Worm (Caenorhabditis elegans) whole organism, L3 larva: ENCODE results near the gene exos-4.1.

Experiments used
- R02D3.7 ChIP-seq: fragments of 150-350 bp; optimal IDR thresholded peaks from 2 replicates; lab custom pipeline; 2014; ENCODE audit warnings: missing biosample characterization, missing genetic modification characterization
- ZK546.5 ChIP-seq: sonication (generic microtip); optimal IDR thresholded peaks from 2 replicates; lab custom pipeline; 2017; ENCODE audit warnings: missing biosample characterization, missing genetic modification characterization
- aly-2 ChIP-seq: fragments of 150-350 bp; optimal IDR thresholded peaks from 2 replicates; lab custom pipeline; 2014; ENCODE audit warnings: missing biosample characterization, missing genetic modification characterization
- ceh-16 ChIP-seq: sonication (generic microtip); optimal IDR thresholded peaks from 2 replicates; lab custom pipeline; 2017; ENCODE audit warnings: missing biosample characterization, missing genetic modification characterization
- ceh-28 ChIP-seq: fragments of 150-350 bp; optimal IDR thresholded peaks from 2 replicates; lab custom pipeline; 2014; ENCODE audit warnings: missing biosample characterization, missing genetic modification reagents, missing genetic modification characterization
- ceh-9 ChIP-seq: sonication (generic microtip); optimal IDR thresholded peaks from 2 replicates; lab custom pipeline; 2018; ENCODE audit warnings: missing biosample characterization, missing genetic modification characterization
- daf-12 ChIP-seq: fragments of 150-350 bp; optimal IDR thresholded peaks from 2 replicates; lab custom pipeline; 2014; ENCODE audit warnings: missing biosample characterization, missing genetic modification reagents, missing genetic modification characterization
- egl-27 ChIP-seq: sonication (generic microtip); optimal IDR thresholded peaks from 4 replicates; lab custom pipeline; 2017; ENCODE audit warnings: missing biosample characterization, missing genetic modification reagents, missing genetic modification characterization
- egl-5 ChIP-seq: fragments of 150-350 bp; optimal IDR thresholded peaks from 2 replicates; lab custom pipeline; 2017; ENCODE audit warnings: missing biosample characterization, missing genetic modification reagents, missing genetic modification characterization, inconsistent platforms
- elt-2 ChIP-seq: sonication (generic microtip); optimal IDR thresholded peaks from 2 replicates; lab custom pipeline; 2016; ENCODE audit warnings: missing genetic modification reagents, mild to moderate bottlenecking, missing genetic modification characterization, missing compliant biosample characterization
- elt-3 ChIP-seq, 3 experiments: fragments of 150-350 bp in 1 of 3; sonication (generic microtip) in 2 of 3; optimal IDR thresholded peaks; 2 replicates in 2 of 3; 4 replicates in 1 of 3; lab custom pipeline; 2014 to 2017; ENCODE audit warnings: missing biosample characterization in 3 of 3, missing genetic modification characterization in 3 of 3
- fkh-10 ChIP-seq: sonication (generic microtip); optimal IDR thresholded peaks from 2 replicates; lab custom pipeline; 2017; ENCODE audit warnings: missing biosample characterization, missing genetic modification reagents, missing genetic modification characterization
- fkh-2 ChIP-seq: fragments of 150-350 bp; optimal IDR thresholded peaks from 2 replicates; lab custom pipeline; 2014; ENCODE audit warnings: missing biosample characterization, missing genetic modification reagents, missing genetic modification characterization
- hmg-11 ChIP-seq: sonication (generic microtip); optimal IDR thresholded peaks from 2 replicates; lab custom pipeline; 2016; ENCODE audit warnings: missing genetic modification characterization, missing compliant biosample characterization
- lin-15B ChIP-seq: fragments of 150-350 bp; optimal IDR thresholded peaks from 2 replicates; lab custom pipeline; 2014; ENCODE audit warnings: missing biosample characterization, missing genetic modification characterization
- lin-39 ChIP-seq: fragments of 150-350 bp; optimal IDR thresholded peaks from 2 replicates; lab custom pipeline; 2018; ENCODE audit warnings: missing biosample characterization, missing genetic modification reagents, missing genetic modification characterization
- lsy-12 ChIP-seq: sonication (generic microtip); optimal IDR thresholded peaks from 2 replicates; lab custom pipeline; 2016; ENCODE audit warnings: mild to moderate bottlenecking, missing genetic modification characterization, missing compliant biosample characterization
- mdl-1 ChIP-seq: fragments of 150-350 bp; optimal IDR thresholded peaks from 2 replicates; lab custom pipeline; 2014; ENCODE audit warnings: missing biosample characterization, missing genetic modification characterization
- mml-1 ChIP-seq: fragments of 150-350 bp; sonication (generic microtip); optimal IDR thresholded peaks from 3 replicates; lab custom pipeline; 2014; ENCODE audit warnings: missing biosample characterization, missing genetic modification characterization
- nfya-1 ChIP-seq: sonication (generic microtip); optimal IDR thresholded peaks from 2 replicates; lab custom pipeline; 2017; ENCODE audit warnings: missing genetic modification characterization, mild to moderate bottlenecking, missing compliant biosample characterization, antibody characterized with exemption, moderate library complexity; ENCODE audit not compliant: insufficient read depth
- nhr-11 ChIP-seq: fragments of 150-350 bp; optimal IDR thresholded peaks from 2 replicates; lab custom pipeline; 2014; ENCODE audit warnings: missing biosample characterization, missing genetic modification characterization
- nhr-23 ChIP-seq: fragments of 150-350 bp; optimal IDR thresholded peaks from 2 replicates; lab custom pipeline; 2014; ENCODE audit warnings: missing biosample characterization, missing genetic modification reagents, missing genetic modification characterization
- nhr-237 ChIP-seq: fragments of 150-350 bp; optimal IDR thresholded peaks from 2 replicates; lab custom pipeline; 2014; ENCODE audit warnings: missing biosample characterization, missing genetic modification characterization
- nhr-25 ChIP-seq: sonication (generic microtip); optimal IDR thresholded peaks from 2 replicates; lab custom pipeline; 2017; ENCODE audit warnings: missing biosample characterization, missing genetic modification characterization
- nhr-43 ChIP-seq: sonication (generic microtip); optimal IDR thresholded peaks from 2 replicates; lab custom pipeline; 2016; ENCODE audit warnings: mild to moderate bottlenecking, missing genetic modification characterization, missing compliant biosample characterization; ENCODE audit not compliant: poor library complexity, severe bottlenecking
- nhr-67 ChIP-seq: fragments of 150-350 bp; optimal IDR thresholded peaks from 2 replicates; lab custom pipeline; 2014; ENCODE audit warnings: missing biosample characterization, missing genetic modification characterization
- nhr-76 ChIP-seq: fragments of 150-350 bp; sonication (generic microtip); optimal IDR thresholded peaks from 5 replicates; lab custom pipeline; 2014; ENCODE audit warnings: missing biosample characterization, missing genetic modification characterization
- pha-4 ChIP-seq: fragments of 150-350 bp; optimal IDR thresholded peaks from 2 replicates; lab custom pipeline; 2014; ENCODE audit warnings: missing biosample characterization, missing genetic modification reagents, missing genetic modification characterization
- pqm-1 ChIP-seq: fragments of 150-350 bp; optimal IDR thresholded peaks from 2 replicates; lab custom pipeline; 2017; ENCODE audit warnings: missing biosample characterization, missing genetic modification characterization, inconsistent platforms
- skn-1 ChIP-seq: fragments of 150-350 bp; optimal IDR thresholded peaks from 2 replicates; lab custom pipeline; 2014; ENCODE audit warnings: missing biosample characterization, missing genetic modification characterization
- snpc-4 ChIP-seq: fragments of 150-350 bp; optimal IDR thresholded peaks from 2 replicates; lab custom pipeline; 2014; ENCODE audit warnings: missing biosample characterization, missing genetic modification characterization
- tbx-2 ChIP-seq: sonication (generic microtip); optimal IDR thresholded peaks from 2 replicates; lab custom pipeline; 2016; ENCODE audit warnings: mild to moderate bottlenecking, missing genetic modification characterization, missing compliant biosample characterization
- unc-39 ChIP-seq: sonication (generic microtip); optimal IDR thresholded peaks from 4 replicates; lab custom pipeline; 2017; ENCODE audit warnings: missing biosample characterization, missing genetic modification characterization
- unc-62 ChIP-seq: fragments of 150-350 bp; sonication (generic microtip); optimal IDR thresholded peaks from 4 replicates; lab custom pipeline; 2014; ENCODE audit warnings: missing biosample characterization, missing genetic modification reagents, missing genetic modification characterization
- ztf-11 ChIP-seq: fragments of 150-350 bp; optimal IDR thresholded peaks from 2 replicates; lab custom pipeline; 2014; ENCODE audit warnings: missing biosample characterization, missing genetic modification characterization
- ztf-4 ChIP-seq: fragments of 150-350 bp; optimal IDR thresholded peaks from 2 replicates; lab custom pipeline; 2014; ENCODE audit warnings: missing biosample characterization, missing genetic modification characterization

exos-4.1 gene

ce11 chrIV:13118794-13119193 is 20.0 kb downstream of the exos-4.1 start, which contains the start of gene unc-30:
unc-30 (plus strand) TSS chrIV:13118977.
- TF ChIP-seq nhr-25 (tag; lab: Kevin White, UChicago) (no peak), lin-39 (tag; lab: Kevin White, UChicago) (peak; percentile 34), nfya-1 (tag; lab: Kevin White, UChicago) (peak; percentile 58)

ce11 chrIV:13121396-13121795 is 22.6 kb downstream of the exos-4.1 start:
- TF ChIP-seq ztf-11 (tag; lab: Kevin White, UChicago) (no peak), hmg-11 (tag; lab: Kevin White, UChicago) (no peak), egl-27 (tag; lab: Kevin White, UChicago) (no peak), R02D3.7 (tag; lab: Kevin White, UChicago) (no peak), daf-12 (no peak), mml-1 (tag; lab: Kevin White, UChicago) (no peak), lin-15B (tag; lab: Kevin White, UChicago) (no peak), nhr-76 (tag; lab: Kevin White, UChicago) (no peak), pha-4 (no peak), ztf-4 (tag; lab: Kevin White, UChicago) (no peak), snpc-4 (no peak), fkh-10 (GFP tag; lab: Kevin White, UChicago) (no peak), unc-39 (no peak), skn-1 (tag; lab: Kevin White, UChicago) (no peak)

- no peak for TF ChIP-seq ceh-9 (tag; lab: Kevin White, UChicago)
- TF ChIP-seq fkh-2 (tag; lab: Kevin White, UChicago), result no peak
- no peak for TF ChIP-seq fkh-10 (GFP tag; lab: Kevin White, UChicago)
- no peak for TF ChIP-seq pha-4
- no peak for TF ChIP-seq nfya-1 (tag; lab: Kevin White, UChicago)
- TF ChIP-seq tbx-2 (tag; lab: Kevin White, UChicago), result no peak
- TF ChIP-seq nhr-237 (tag; lab: Kevin White, UChicago), result no peak
- TF ChIP-seq ztf-11 (tag; lab: Kevin White, UChicago), result no peak
- TF ChIP-seq lin-15B (tag; lab: Kevin White, UChicago), result no peak
- no peak for TF ChIP-seq mdl-1
- TF ChIP-seq unc-62 (GFP tag; lab: Kevin White, UChicago), result no peak
- no peak for TF ChIP-seq R02D3.7 (tag; lab: Kevin White, UChicago)
- TF ChIP-seq pqm-1 (tag; lab: Kevin White, UChicago), result no peak
- TF ChIP-seq lsy-12 (tag; lab: Kevin White, UChicago), result no peak
- no peak for TF ChIP-seq nhr-23 (tag; lab: Kevin White, UChicago)
- no peak for TF ChIP-seq ztf-4 (tag; lab: Kevin White, UChicago)
- no peak for TF ChIP-seq aly-2 (tag; lab: Kevin White, UChicago)
Measured at ce11 chrIV:13125999-13126398, 27.2 kb downstream of the exos-4.1 start.

- TF ChIP-seq nhr-76 (tag; lab: Kevin White, UChicago), result no peak
- TF ChIP-seq aly-2 (tag; lab: Kevin White, UChicago), result no peak
- TF ChIP-seq daf-12, result no peak
- TF ChIP-seq elt-2, result no peak
- no peak for TF ChIP-seq unc-62 (GFP tag; lab: Kevin White, UChicago)
- no peak for TF ChIP-seq nhr-43
- TF ChIP-seq egl-5 (tag; lab: Kevin White, UChicago), result no peak
- no peak for TF ChIP-seq ceh-28 (tag; lab: Kevin White, UChicago)
Measured at ce11 chrIV:13127720-13128119, 28.9 kb downstream of the exos-4.1 start.

- no peak for TF ChIP-seq egl-5 (tag; lab: Kevin White, UChicago)
- no peak for TF ChIP-seq lin-15B (tag; lab: Kevin White, UChicago)
- no peak for TF ChIP-seq ztf-4 (tag; lab: Kevin White, UChicago)
- no peak for TF ChIP-seq ZK546.5
- no peak for TF ChIP-seq lsy-12 (tag; lab: Kevin White, UChicago)
- no peak for TF ChIP-seq nhr-23 (tag; lab: Kevin White, UChicago)
- no peak for TF ChIP-seq elt-3 (tag; optimal IDR thresholded peaks at IDR 0.05; lab: Kevin White, UChicago)
- TF ChIP-seq pha-4, result no peak
- TF ChIP-seq ceh-16 (tag; lab: Kevin White, UChicago), result no peak
- no peak for TF ChIP-seq R02D3.7 (tag; lab: Kevin White, UChicago)
- TF ChIP-seq nhr-67 (tag; lab: Kevin White, UChicago), result no peak
- no peak for TF ChIP-seq nhr-11
- TF ChIP-seq fkh-2 (tag; lab: Kevin White, UChicago), result no peak
- TF ChIP-seq fkh-10 (GFP tag; lab: Kevin White, UChicago), result no peak
- TF ChIP-seq nhr-237 (tag; lab: Kevin White, UChicago), result no peak
- TF ChIP-seq aly-2 (tag; lab: Kevin White, UChicago), result no peak
Measured at ce11 chrIV:13142254-13142653, 43.5 kb downstream of the exos-4.1 start, which contains the start of gene spe-43. spe-43 (minus strand) TSS chrIV:13142354.
